Worm (Caenorhabditis elegans): Measurements from ENCODE around the gene T05A1.5.

The T05A1.5 gene

DNA sequence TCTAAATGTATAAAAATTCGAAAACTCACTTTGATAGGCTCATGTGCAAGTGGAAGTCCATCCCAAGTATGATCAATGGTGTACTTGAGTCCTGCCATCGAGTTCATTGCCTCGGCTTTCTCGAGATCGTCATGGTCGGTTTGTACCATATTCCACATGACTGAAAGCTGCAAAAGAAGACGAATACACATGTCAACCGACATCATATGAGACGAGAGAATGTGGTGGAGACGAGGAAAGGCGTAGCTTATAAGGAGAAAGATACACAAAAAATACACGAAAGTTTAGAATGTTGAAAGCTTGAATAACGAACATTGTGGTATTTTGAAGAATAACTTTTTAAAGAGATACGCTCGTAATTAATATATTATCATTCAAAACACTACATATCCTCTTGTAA lies 33.2 kb upstream of the T05A1.5 start, which contains the start of gene C33A12.3:
TSS of gene C33A12.3 (minus strand) at position 167 of the 400 bp plus-strand sequence.
- TF ChIP-seq ztf-23 (GFP tag; IDR thresholded peaks at IDR 0.05) (no peak), ztf-29 (GFP tag; IDR thresholded peaks at IDR 0.05) (no peak), flt-1 (GFP tag; IDR thresholded peaks at IDR 0.05) (no peak), tab-1 (GFP tag; IDR thresholded peaks at IDR 0.05) (no peak), T22C8.4 (GFP tag; IDR thresholded peaks at IDR 0.05) (no peak), ref-1 (GFP tag; conservative IDR thresholded peaks at IDR 0.05) (no peak), cog-1 (tag; optimal IDR thresholded peaks at IDR 0.05) (no peak), klf-2 (GFP tag; conservative IDR thresholded peaks at IDR 0.05) (no peak), med-1 (GFP tag; optimal IDR thresholded peaks at IDR 0.05; ENCODE audit: insufficient read depth) (no peak)

DNA sequence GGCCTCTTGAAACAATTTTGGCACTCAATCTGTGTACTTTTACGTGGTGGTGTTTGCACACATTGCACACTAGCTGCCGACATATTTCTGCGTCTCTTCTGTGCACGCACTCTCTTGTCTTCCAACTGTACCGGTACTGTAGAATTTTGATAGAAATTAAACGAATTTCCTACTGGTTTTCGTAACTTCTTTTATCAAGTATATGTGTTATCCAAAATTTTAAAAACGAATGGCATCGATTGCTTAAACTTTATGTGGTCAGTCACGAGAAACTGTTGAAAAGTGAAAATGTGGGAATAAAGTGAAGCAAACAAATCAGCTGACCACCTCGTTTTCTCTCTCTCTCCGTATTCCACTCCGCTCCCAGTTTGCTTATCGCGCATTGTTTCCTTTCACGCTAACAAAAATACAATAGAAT lies 32.7 kb upstream of the T05A1.5 start:
- TF ChIP-seq cog-1 (tag; optimal IDR thresholded peaks at IDR 0.05) = no peak
- no peak for TF ChIP-seq klf-2 (GFP tag; conservative IDR thresholded peaks at IDR 0.05)
- TF ChIP-seq ztf-23 (GFP tag; IDR thresholded peaks at IDR 0.05) = no peak
- no peak for TF ChIP-seq ref-1 (GFP tag; conservative IDR thresholded peaks at IDR 0.05)
- TF ChIP-seq T22C8.4 (GFP tag; IDR thresholded peaks at IDR 0.05) = no peak
- TF ChIP-seq ztf-29 (GFP tag; IDR thresholded peaks at IDR 0.05) = no peak
- no peak for TF ChIP-seq tab-1 (GFP tag; IDR thresholded peaks at IDR 0.05)
- TF ChIP-seq flt-1 (GFP tag; IDR thresholded peaks at IDR 0.05) = no peak

DNA sequence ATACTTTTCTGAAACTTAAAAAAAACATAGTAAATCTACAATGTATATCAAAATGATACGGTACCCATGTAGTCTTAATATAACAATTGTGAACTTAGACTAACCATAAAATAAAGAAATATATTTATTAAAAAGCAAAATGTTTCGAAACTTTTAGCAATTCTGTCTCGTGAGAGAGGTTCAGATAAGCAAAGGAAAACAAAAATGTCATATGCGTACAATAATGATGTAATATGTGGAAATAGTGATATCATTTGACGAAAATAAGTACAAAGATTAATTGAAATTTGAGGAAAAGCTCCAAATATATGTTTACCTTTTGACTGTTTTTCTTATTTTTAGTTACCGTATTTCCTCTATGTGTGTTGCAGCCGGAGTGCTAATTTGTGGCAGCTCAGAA lies 32.0 kb upstream of the T05A1.5 start:
- TF ChIP-seq ref-1 (GFP tag; conservative IDR thresholded peaks at IDR 0.05) (no peak), med-1 (GFP tag; optimal IDR thresholded peaks at IDR 0.05; ENCODE audit: insufficient read depth) (no peak), cog-1 (tag; optimal IDR thresholded peaks at IDR 0.05) (no peak), tab-1 (GFP tag; IDR thresholded peaks at IDR 0.05) (no peak), ztf-29 (GFP tag; IDR thresholded peaks at IDR 0.05) (no peak), T22C8.4 (GFP tag; IDR thresholded peaks at IDR 0.05) (no peak), klf-2 (GFP tag; conservative IDR thresholded peaks at IDR 0.05) (no peak), flt-1 (GFP tag; IDR thresholded peaks at IDR 0.05) (no peak), ztf-23 (GFP tag; IDR thresholded peaks at IDR 0.05) (no peak)

DNA sequence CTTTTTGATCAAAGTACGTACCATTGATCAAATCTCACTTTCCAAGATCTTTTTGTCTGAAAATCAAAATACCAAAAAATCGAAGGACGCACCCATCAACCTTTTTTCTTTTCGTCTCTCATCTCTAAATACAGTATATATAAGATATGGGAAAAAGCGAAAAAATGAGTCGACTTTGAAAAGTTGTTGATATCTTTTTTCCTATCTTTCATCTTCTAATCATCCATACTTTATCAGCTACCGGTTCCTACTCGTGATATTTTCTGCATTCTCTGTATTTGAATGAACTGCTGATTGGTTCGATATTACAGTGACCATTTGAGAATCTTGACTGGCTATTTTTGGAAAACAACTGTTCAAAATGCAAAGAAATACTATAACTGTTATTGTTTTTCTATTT lies 29.3 kb upstream of the T05A1.5 start, which contains the start of gene C33A12.19:
TSS of gene C33A12.19 (plus strand) at position 169 of the 400 bp plus-strand sequence.
- TF ChIP-seq ref-1 (GFP tag; conservative IDR thresholded peaks at IDR 0.05) = no peak
- no peak for TF ChIP-seq T22C8.4 (GFP tag; IDR thresholded peaks at IDR 0.05)
- no peak for TF ChIP-seq ztf-29 (GFP tag; IDR thresholded peaks at IDR 0.05)
- TF ChIP-seq flt-1 (GFP tag; IDR thresholded peaks at IDR 0.05) = no peak

DNA sequence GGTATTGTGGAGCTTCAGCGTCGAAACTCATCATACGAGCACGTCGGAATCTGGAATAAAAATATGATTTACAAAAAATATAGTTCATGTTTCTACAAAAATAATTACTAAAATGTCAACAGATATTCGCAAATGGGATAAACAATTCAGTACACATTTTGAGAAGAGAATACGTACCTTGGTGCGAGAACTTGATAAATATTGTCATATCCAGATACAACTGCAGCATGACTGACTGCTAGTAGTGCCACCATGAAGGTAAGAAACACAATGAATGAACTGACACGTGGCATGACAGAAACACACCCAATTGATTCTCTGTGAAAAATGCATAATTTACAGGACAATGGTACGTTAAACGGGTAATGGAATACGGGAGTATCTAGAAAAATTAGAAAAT lies 27.5 kb upstream of the T05A1.5 start, which contains the start of gene nlp-35:
TSS of gene nlp-35 (minus strand) at position 319 of the 400 bp plus-strand sequence.
- TF ChIP-seq tab-1 (GFP tag; IDR thresholded peaks at IDR 0.05) (no peak), ztf-23 (GFP tag; IDR thresholded peaks at IDR 0.05) (no peak)

DNA sequence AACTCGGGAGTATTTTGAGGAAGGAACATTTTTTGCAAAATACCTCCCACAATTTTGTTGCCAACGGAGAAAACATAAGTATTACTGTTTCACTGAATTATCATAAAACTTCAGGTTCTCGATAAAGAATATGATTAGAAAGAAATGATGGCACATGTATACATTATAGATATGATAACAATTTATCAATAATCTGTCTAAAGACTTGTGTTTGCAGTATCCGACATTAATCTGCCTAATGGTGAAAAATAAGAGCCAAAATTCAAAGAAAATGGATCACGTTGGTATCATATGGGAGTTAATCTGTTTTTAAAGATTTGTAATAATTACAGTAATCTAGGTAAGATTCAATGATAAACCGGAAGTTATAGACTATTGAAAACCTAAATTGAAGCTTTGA lies 25.5 kb upstream of the T05A1.5 start:
- TF ChIP-seq cog-1 (tag; optimal IDR thresholded peaks at IDR 0.05) = no peak

DNA sequence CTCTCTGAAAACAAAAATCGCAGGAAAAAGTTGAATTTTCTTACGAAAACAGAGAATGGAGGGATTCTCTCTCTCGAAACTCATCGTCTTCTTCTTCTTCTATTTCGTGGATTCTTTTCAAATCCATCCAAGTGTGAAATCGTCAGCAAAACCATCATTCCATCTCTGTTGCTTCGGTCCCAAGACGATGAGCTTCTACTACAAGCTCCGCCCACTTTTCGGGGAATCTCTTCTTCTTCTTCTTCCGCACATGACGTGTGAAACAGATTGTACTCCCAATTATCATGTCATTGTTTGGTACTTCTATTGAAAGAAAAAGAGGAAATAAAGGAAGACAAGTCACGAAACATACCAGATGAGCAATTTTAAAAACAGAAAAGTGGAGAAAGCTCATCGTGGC lies 22.9 kb upstream of the T05A1.5 start:
- TF ChIP-seq tab-1 (GFP tag; IDR thresholded peaks at IDR 0.05) (no peak), med-1 (GFP tag; optimal IDR thresholded peaks at IDR 0.05; ENCODE audit: insufficient read depth) (no peak), klf-2 (GFP tag; conservative IDR thresholded peaks at IDR 0.05) (no peak), cog-1 (tag; optimal IDR thresholded peaks at IDR 0.05) (no peak), T22C8.4 (GFP tag; IDR thresholded peaks at IDR 0.05) (no peak), flt-1 (GFP tag; IDR thresholded peaks at IDR 0.05) (no peak), ref-1 (GFP tag; conservative IDR thresholded peaks at IDR 0.05) (no peak)

DNA sequence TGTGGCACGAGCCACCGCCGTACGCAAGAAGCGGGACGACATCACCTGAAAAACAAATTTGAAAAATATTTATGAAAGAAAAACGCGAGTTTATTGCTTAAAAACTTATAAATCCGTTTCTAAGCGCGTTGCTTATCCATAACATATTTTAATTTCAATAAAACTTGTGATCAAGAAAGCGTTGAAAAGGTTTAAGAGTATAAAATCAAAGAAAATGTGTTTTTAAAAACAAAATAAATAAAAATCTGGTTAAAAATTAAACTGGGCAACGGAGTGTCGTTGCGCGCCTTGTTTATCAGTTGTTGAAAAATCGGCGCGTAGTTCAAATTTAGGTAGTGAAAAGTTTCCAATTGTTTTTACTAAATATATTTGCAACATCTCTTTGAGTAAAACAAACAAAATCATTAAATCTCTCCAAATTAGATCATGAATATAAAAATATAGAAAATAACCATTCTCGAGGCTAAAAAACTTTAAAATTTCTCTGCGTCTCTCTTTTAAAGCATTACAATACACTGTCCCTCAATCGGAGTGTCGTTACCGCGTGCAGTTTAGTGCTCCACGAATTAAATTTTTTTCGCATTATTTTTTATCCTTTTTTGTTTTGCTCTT lies 21.1 kb upstream of the T05A1.5 start, which contains the start of gene ndua-5:
TSS of gene ndua-5 (minus strand) at position 51 of the 612 bp plus-strand sequence.
- TF ChIP-seq cog-1 (tag; optimal IDR thresholded peaks at IDR 0.05) = no peak
- no peak for TF ChIP-seq T22C8.4 (GFP tag; IDR thresholded peaks at IDR 0.05)
- TF ChIP-seq tab-1 (GFP tag; IDR thresholded peaks at IDR 0.05) = no peak
- TF ChIP-seq ztf-29 (GFP tag; IDR thresholded peaks at IDR 0.05) = no peak
- no peak for TF ChIP-seq flt-1 (GFP tag; IDR thresholded peaks at IDR 0.05)
- TF ChIP-seq ref-1 (GFP tag; conservative IDR thresholded peaks at IDR 0.05) = no peak
- no peak for TF ChIP-seq med-1 (GFP tag; optimal IDR thresholded peaks at IDR 0.05; ENCODE audit: insufficient read depth)
- TF ChIP-seq klf-2 (GFP tag; conservative IDR thresholded peaks at IDR 0.05) = no peak
- TF ChIP-seq ztf-23 (GFP tag; IDR thresholded peaks at IDR 0.05) = no peak

DNA sequence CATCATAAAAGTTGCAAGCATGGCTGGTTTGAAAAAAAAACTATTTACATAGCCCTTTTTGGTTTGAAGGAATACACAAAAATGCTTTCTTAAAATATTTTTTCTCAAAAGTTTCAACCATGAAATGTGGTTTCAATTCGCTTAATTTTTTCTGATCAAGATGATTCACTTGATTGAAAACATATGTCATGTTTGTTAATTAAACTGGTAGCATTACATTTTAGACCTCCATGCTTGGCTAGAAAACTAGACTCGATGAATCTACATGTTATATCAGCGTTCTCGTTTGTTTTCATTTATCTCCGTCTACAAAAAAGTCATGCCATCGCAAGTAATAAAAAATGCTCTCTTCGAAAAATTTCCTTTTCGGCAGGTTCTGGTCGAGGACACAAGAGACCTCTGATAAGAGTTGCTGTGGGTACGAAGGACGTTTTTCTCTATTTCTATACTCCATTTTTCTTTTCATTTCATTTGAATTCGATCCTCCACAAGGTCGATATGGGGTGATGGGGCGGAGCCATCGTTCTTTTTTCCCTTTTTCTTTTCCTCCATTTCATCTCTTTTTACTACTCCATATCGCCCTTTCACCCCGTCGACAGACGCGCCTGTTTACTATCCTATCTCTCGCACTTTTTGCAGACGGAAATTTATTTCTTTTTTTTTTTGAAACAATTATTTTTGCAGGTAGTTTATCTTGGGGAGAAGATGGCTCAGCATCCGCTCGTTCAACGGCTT lies 20.2 kb upstream of the T05A1.5 start, which contains the start of gene elo-1:
TSS of gene elo-1 (plus strand) at position 685 of the 735 bp plus-strand sequence.
- no peak for TF ChIP-seq tab-1 (GFP tag; IDR thresholded peaks at IDR 0.05)

DNA sequence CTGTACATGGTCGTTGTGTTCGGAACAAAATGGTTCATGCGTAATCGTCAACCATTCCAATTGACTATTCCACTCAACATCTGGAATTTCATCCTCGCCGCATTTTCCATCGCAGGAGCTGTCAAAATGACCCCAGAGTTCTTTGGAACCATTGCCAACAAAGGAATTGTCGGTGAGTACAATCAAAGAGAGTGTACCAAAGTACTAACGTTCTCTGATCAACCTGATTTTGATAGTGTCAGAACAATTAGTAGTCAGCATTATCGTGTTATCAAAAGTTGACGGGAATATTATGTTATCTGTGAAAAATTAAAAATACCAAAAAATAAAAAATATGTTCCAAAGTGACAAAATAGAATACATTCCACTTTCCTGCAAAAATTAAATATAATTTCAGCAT lies 19.1 kb upstream of the T05A1.5 start:
- TF ChIP-seq ztf-29 (GFP tag; IDR thresholded peaks at IDR 0.05) = no peak
- TF ChIP-seq flt-1 (GFP tag; IDR thresholded peaks at IDR 0.05) = no peak
- TF ChIP-seq ztf-23 (GFP tag; IDR thresholded peaks at IDR 0.05) = no peak

DNA sequence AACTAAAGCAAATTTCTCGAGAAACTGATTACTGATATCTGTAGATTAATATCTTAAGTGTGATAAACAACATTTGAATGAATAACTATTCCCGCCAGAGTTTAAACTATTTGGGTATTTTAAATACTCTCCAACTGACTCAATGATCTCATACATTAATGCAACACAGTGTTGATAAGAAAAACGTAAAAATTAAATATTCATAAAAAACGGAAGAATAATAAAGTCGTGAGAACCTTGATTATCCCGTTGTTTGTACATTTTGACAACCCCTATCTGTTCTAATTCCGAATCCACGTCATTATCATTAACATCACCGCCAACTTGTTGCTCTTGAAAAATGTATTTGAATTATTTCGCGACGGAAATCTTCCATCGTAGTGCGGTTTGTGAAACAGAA lies 16.4 kb upstream of the T05A1.5 start, which contains the start of gene elo-7:
TSS of gene elo-7 (plus strand) at position 301 of the 400 bp plus-strand sequence.
- TF ChIP-seq klf-2 (GFP tag; conservative IDR thresholded peaks at IDR 0.05) (no peak), ztf-23 (GFP tag; IDR thresholded peaks at IDR 0.05) (no peak), flt-1 (GFP tag; IDR thresholded peaks at IDR 0.05) (no peak), tab-1 (GFP tag; IDR thresholded peaks at IDR 0.05) (no peak), T22C8.4 (GFP tag; IDR thresholded peaks at IDR 0.05) (no peak), med-1 (GFP tag; optimal IDR thresholded peaks at IDR 0.05; ENCODE audit: insufficient read depth) (no peak), ref-1 (GFP tag; conservative IDR thresholded peaks at IDR 0.05) (no peak), ztf-29 (GFP tag; IDR thresholded peaks at IDR 0.05) (no peak), cog-1 (tag; optimal IDR thresholded peaks at IDR 0.05) (no peak)
